Fruit fly (Drosophila melanogaster) whole organism, pupa: ENCODE results near the gene Faa.
A peak's percentile ranks its signal among the peaks of the same experiment; 100 is the strongest.

ENCODE experiments used
- CG10348 ChIP-seq: fragments of 200-800 bp; sonication (Bioruptor generic); IDR thresholded peaks from 2 replicates; pipeline ENCODE4 v1.3.6; 2022; ENCODE audit warnings: missing biosample characterization, missing genetic modification characterization
- CG12605 ChIP-seq: fragments of 200-800 bp; sonication (Bioruptor generic); IDR thresholded peaks from 2 replicates; pipeline ENCODE4 v1.3.6; 2022; ENCODE audit warnings: missing biosample characterization, missing genetic modification characterization
- CG13204 ChIP-seq: fragments of 200-800 bp; sonication (Bioruptor generic); optimal IDR thresholded peaks from 2 replicates; lab custom pipeline; 2018; ENCODE audit warnings: missing biosample characterization, mild to moderate bottlenecking, missing genetic modification characterization, moderate library complexity
- CG14655 ChIP-seq: fragments of 200-800 bp; sonication (Bioruptor generic); optimal IDR thresholded peaks from 3 replicates; lab custom pipeline; 2017; ENCODE audit warnings: mild to moderate bottlenecking, missing biosample characterization, missing genetic modification reagents, missing genetic modification characterization
- CG15710 ChIP-seq: fragments of 200-800 bp; sonication (Bioruptor generic); optimal IDR thresholded peaks from 2 replicates; lab custom pipeline; 2018; ENCODE audit warnings: missing biosample characterization, mild to moderate bottlenecking, missing genetic modification characterization, moderate library complexity
- CG17806 ChIP-seq: fragments of 200-800 bp; sonication (Bioruptor generic); optimal IDR thresholded peaks from 2 replicates; lab custom pipeline; 2018; ENCODE audit warnings: missing biosample characterization, mild to moderate bottlenecking, missing genetic modification characterization, moderate library complexity
- CG32121 ChIP-seq: fragments of 200-800 bp; sonication (Bioruptor generic); IDR thresholded peaks from 2 replicates; pipeline ENCODE4 v1.3.6; 2022; ENCODE audit warnings: missing biosample characterization, missing genetic modification characterization
- CG34367 ChIP-seq: fragments of 200-800 bp; sonication (Bioruptor generic); optimal IDR thresholded peaks from 2 replicates; lab custom pipeline; 2018; ENCODE audit warnings: missing biosample characterization, mild to moderate bottlenecking, missing genetic modification characterization
- CG4496 ChIP-seq: fragments of 200-800 bp; sonication (Bioruptor generic); IDR thresholded peaks from 3 replicates; pipeline ENCODE4 v1.3.6; 2022; ENCODE audit warnings: missing biosample characterization, missing genetic modification characterization
- CG8159 ChIP-seq: fragments of 200-800 bp; sonication (Bioruptor generic); optimal IDR thresholded peaks from 3 replicates; lab custom pipeline; 2018; ENCODE audit warnings: missing biosample characterization, mild to moderate bottlenecking, missing genetic modification characterization, moderate library complexity
- CG8301 ChIP-seq: fragments of 200-800 bp; sonication (Bioruptor generic); optimal IDR thresholded peaks from 2 replicates; lab custom pipeline; 2018; ENCODE audit warnings: missing biosample characterization, mild to moderate bottlenecking, missing genetic modification characterization
- CG9948 ChIP-seq: fragments of 200-800 bp; sonication (Bioruptor generic); optimal IDR thresholded peaks from 2 replicates; lab custom pipeline; 2018; ENCODE audit warnings: missing biosample characterization, mild to moderate bottlenecking, missing genetic modification characterization, moderate library complexity
- D1 ChIP-seq: fragments of 200-800 bp; sonication (Bioruptor generic); optimal IDR thresholded peaks from 2 replicates; lab custom pipeline; 2018; ENCODE audit warnings: missing biosample characterization, mild to moderate bottlenecking, missing genetic modification characterization, moderate library complexity
- EcR ChIP-seq: fragments of 200-800 bp; sonication (Bioruptor generic); optimal IDR thresholded peaks from 3 replicates; lab custom pipeline; 2019; ENCODE audit warnings: missing biosample characterization, missing genetic modification characterization, mild to moderate bottlenecking, moderate library complexity, missing genetic modification reagents
- Ets98B ChIP-seq: fragments of 200-800 bp; sonication (Bioruptor generic); IDR thresholded peaks from 2 replicates; pipeline ENCODE4 v1.3.6; 2022; ENCODE audit warnings: missing biosample characterization, missing genetic modification characterization
- Pif1A ChIP-seq: fragments of 200-800 bp; sonication (Bioruptor generic); optimal IDR thresholded peaks from 3 replicates; lab custom pipeline; 2016; ENCODE audit warnings: missing biosample characterization, missing genetic modification characterization
- Pif1B ChIP-seq: fragments of 200-800 bp; sonication (Bioruptor generic); optimal IDR thresholded peaks from 3 replicates; lab custom pipeline; 2016; ENCODE audit warnings: missing biosample characterization, missing genetic modification characterization
- Snoo ChIP-seq: fragments of 200-800 bp; sonication (Bioruptor generic); optimal IDR thresholded peaks from 3 replicates; lab custom pipeline; 2017; ENCODE audit warnings: missing biosample characterization, mild to moderate bottlenecking, missing genetic modification characterization, inconsistent platforms
- fd96Ca ChIP-seq: fragments of 200-800 bp; sonication (Bioruptor generic); IDR thresholded peaks from 3 replicates; pipeline ENCODE4 v1.3.6; 2022; ENCODE audit warnings: missing biosample characterization, missing genetic modification characterization
- gl ChIP-seq: fragments of 200-800 bp; sonication (Bioruptor generic); optimal IDR thresholded peaks from 2 replicates; lab custom pipeline; 2018; ENCODE audit warnings: missing biosample characterization, mild to moderate bottlenecking, missing genetic modification characterization
- rn ChIP-seq: fragments of 200-800 bp; sonication (Bioruptor generic); IDR thresholded peaks from 2 replicates; pipeline ENCODE4 v1.3.6; 2022; ENCODE audit warnings: missing biosample characterization, missing genetic modification characterization

Faa gene

dm6 chr3L:4073755-4074154 lies at the start of gene Faa:
Gene Faa (minus strand): TSS chr3L:4073954.
- no peak for TF ChIP-seq Ets98B (GFP tag; lab: Robert Waterston, UW)
- no peak for TF ChIP-seq CG34367
- TF ChIP-seq CG12605 (GFP tag; lab: Robert Waterston, UW) = no peak
- TF ChIP-seq CG8159 (tag; lab: Kevin White, UChicago) = no peak
- TF ChIP-seq CG4496 = no peak; the same call in 2 of the 3 replicates
- no peak for TF ChIP-seq rn (GFP tag; lab: Robert Waterston, UW)
- no peak for TF ChIP-seq Pif1B (GFP tag; lab: Kevin White, UChicago)
- TF ChIP-seq CG8301 (tag; lab: Kevin White, UChicago) = no peak
- no peak for TF ChIP-seq CG13204
- TF ChIP-seq D1 (tag; lab: Kevin White, UChicago) = no peak
- TF ChIP-seq gl (tag; lab: Kevin White, UChicago) = no peak
- no peak for TF ChIP-seq EcR (GFP tag; lab: Kevin White, UChicago)
- no peak for TF ChIP-seq CG10348 (GFP tag; lab: Robert Waterston, UW)
- TF ChIP-seq CG9948 = no peak
- TF ChIP-seq fd96Ca (GFP tag; lab: Robert Waterston, UW) = no peak
- no peak for TF ChIP-seq CG32121
- no peak for TF ChIP-seq CG15710 (tag; lab: Kevin White, UChicago)
- no peak for TF ChIP-seq Pif1A (GFP tag; lab: Kevin White, UChicago)
- TF ChIP-seq CG14655 (GFP tag; lab: Kevin White, UChicago) = no peak
- no peak for TF ChIP-seq Snoo (tag; lab: Kevin White, UChicago)

- peak; percentile 60 for TF ChIP-seq Snoo (tag; lab: Kevin White, UChicago)
- TF ChIP-seq EcR (GFP tag; lab: Kevin White, UChicago) = peak; percentile 45
- TF ChIP-seq CG12605 (GFP tag; lab: Robert Waterston, UW) = peak; percentile 37; the same call in 1 of the 2 replicates
- no peak for TF ChIP-seq CG13204
- peak; percentile 53; the same call in 1 of the 3 replicates for TF ChIP-seq CG4496
- no peak for TF ChIP-seq CG17806 (tag; lab: Kevin White, UChicago)
- no peak for TF ChIP-seq CG8301 (tag; lab: Kevin White, UChicago)
- peak; percentile 45; the same call in 1 of the 2 replicates for TF ChIP-seq Ets98B (GFP tag; lab: Robert Waterston, UW)
- TF ChIP-seq fd96Ca (GFP tag; lab: Robert Waterston, UW) = peak; percentile 64; the same call in 1 of the 3 replicates
- TF ChIP-seq CG32121 = peak; percentile 27; the same call in 1 of the 2 replicates
- TF ChIP-seq CG15710 (tag; lab: Kevin White, UChicago) = peak; percentile 3
Measured at dm6 chr3L:4122185-4122767, 48.5 kb upstream of the Faa start, which contains the start of gene Chd64. Gene Chd64 (minus strand): TSS chr3L:4122388.

DNA sequence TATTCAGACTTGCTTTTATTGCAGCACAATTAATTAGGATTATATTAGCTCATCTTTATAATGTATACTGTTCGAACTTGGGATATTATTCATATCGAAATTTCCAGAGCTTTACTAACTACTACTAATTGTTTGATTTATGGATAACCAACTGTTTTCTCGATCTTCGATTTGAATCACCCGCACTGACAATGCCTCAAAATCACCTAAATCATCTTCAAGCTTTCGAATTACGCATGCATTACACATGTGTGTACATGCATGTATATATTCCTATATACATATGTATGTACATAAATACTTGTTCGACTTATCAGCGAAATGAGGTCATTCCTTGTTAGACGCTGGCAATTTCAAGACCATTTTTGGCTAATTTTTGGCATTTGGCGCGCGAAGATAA lies 47.8 kb upstream of the Faa start:
- TF ChIP-seq Ets98B (GFP tag; lab: Robert Waterston, UW) = no peak
- no peak for TF ChIP-seq CG32121
- TF ChIP-seq Pif1A (GFP tag; lab: Kevin White, UChicago) = no peak
- TF ChIP-seq CG8159 (tag; lab: Kevin White, UChicago) = no peak
- no peak for TF ChIP-seq D1 (tag; lab: Kevin White, UChicago)
- TF ChIP-seq CG4496 = no peak
- no peak for TF ChIP-seq Pif1B (GFP tag; lab: Kevin White, UChicago)
- no peak for TF ChIP-seq CG12605 (GFP tag; lab: Robert Waterston, UW)
- TF ChIP-seq rn (GFP tag; lab: Robert Waterston, UW) = no peak
- TF ChIP-seq fd96Ca (GFP tag; lab: Robert Waterston, UW) = no peak
- TF ChIP-seq, all 21 proteins: peak for 0

- TF ChIP-seq CG4496 (0 out of 3 replicates have a peak, but pooled peaks have one; percentile 18), fd96Ca (GFP tag; lab: Robert Waterston, UW) (no peak)
Measured at dm6 chr3L:4120358-4121349, 46.9 kb upstream of the Faa start.

dm6 chr3L:4119636-4120357 lies 46.0 kb upstream of the Faa start:
- TF ChIP-seq D1 (tag; lab: Kevin White, UChicago) (no peak), Snoo (tag; lab: Kevin White, UChicago) (no peak), Pif1B (GFP tag; lab: Kevin White, UChicago) (no peak), EcR (GFP tag; lab: Kevin White, UChicago) (no peak), CG9948 (no peak), CG14655 (GFP tag; lab: Kevin White, UChicago) (no peak), CG8301 (tag; lab: Kevin White, UChicago) (no peak), Ets98B (GFP tag; lab: Robert Waterston, UW) (no peak)
